Worm (Caenorhabditis elegans): Measurements from ENCODE around the gene tag-243.

DNA sequence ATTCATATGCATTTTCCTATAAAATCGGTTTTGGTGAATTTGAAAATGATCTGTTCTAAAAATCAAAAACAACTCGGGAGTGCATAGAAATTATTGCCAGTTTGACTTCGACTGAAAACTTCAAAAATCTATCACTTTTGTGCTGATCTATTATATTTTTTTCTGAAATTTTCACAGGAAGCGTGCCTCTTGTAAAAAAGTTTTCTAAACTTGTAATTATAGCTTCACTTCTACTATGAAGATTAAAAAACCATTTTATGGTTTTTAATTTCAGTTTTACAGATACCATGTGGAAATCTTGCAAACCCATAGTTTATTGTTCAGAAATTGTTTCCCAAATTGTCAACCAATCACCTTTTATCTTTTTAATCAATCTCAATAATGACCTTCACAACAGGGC is 45.8 kb upstream of the tag-243 start, which contains the start of gene F17C8.9:
- TF ChIP-seq scrt-1 (GFP tag; IDR thresholded peaks at IDR 0.05) (no peak), tbx-11 (GFP tag; IDR thresholded peaks at IDR 0.05) (no peak), tbx-37 (GFP tag; conservative IDR thresholded peaks at IDR 0.05) (no peak), ceh-36 (tag; optimal IDR thresholded peaks at IDR 0.05) (no peak), flt-1 (GFP tag; IDR thresholded peaks at IDR 0.05) (no peak), B0310.2 (tag; optimal IDR thresholded peaks at IDR 0.05) (no peak), ama-1 (optimal IDR thresholded peaks at IDR 0.05) (no peak), aly-1 (tag; optimal IDR thresholded peaks at IDR 0.05) (no peak), pes-1 (GFP tag; IDR thresholded peaks at IDR 0.05) (no peak)
